Worm (Caenorhabditis elegans): ENCODE measurements around the gene tag-314.

tag-314 gene

DNA sequence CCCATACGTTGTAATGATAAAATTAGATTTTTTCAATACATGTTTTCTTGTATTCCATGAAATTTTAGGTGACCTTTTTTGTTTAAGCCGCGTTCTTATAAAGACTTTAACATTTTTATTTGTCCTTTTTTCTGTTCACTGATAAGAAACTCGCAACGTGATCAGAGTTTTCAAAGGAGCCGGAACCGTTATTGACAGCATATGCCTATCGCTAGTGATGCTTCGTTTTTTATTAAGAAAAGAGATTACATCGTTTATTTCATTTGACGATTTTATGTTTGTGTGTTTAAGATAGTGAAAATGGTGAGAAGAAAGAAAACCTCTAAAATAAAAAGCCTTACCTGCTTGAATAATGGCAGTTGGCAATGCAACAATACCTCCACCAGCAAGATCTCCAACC lies 4.1 kb upstream of the tag-314 start:
- TF ChIP-seq ceh-48 (tag; optimal IDR thresholded peaks at IDR 0.05), result no peak
- no peak for TF ChIP-seq ceh-34 (tag; optimal IDR thresholded peaks at IDR 0.05)
- no peak for TF ChIP-seq nfya-1 (tag; optimal IDR thresholded peaks at IDR 0.05)
- TF ChIP-seq nhr-232 (tag; optimal IDR thresholded peaks at IDR 0.05), result no peak
- no peak for TF ChIP-seq fkh-6 (tag; optimal IDR thresholded peaks at IDR 0.05)
- no peak for TF ChIP-seq ahr-1 (tag; optimal IDR thresholded peaks at IDR 0.05)
- no peak for TF ChIP-seq ceh-2 (tag; optimal IDR thresholded peaks at IDR 0.05)
- no peak for TF ChIP-seq Y22D7AL.16 (tag; optimal IDR thresholded peaks at IDR 0.05)
- no peak for TF ChIP-seq odd-2 (tag; optimal IDR thresholded peaks at IDR 0.05)
- no peak for TF ChIP-seq che-1 (tag; optimal IDR thresholded peaks at IDR 0.05)

DNA sequence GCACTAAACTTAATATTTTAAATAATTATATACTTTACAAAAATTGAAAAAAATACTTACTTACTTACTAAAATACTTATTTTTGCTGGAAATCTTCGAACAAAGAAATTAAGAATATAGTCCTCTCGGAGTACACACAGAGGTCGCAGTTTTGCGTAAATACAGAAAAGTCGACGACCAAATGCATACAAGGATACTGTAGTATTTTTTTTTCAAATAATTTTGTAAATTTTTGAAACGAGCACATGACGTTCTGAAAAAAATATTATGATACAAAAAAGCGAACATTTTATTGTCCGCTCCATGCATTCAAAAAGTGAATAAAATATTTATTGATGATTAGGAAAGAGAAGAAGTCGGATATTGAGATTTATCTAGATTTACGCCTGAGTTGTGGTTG lies 2.3 kb downstream of the tag-314 start, which contains the start of gene apc-10:
Gene apc-10, minus strand, starts transcription at position 101 of the 400 bp plus-strand sequence.
- TF ChIP-seq eyg-1 (tag; optimal IDR thresholded peaks at IDR 0.05) (no peak), rnt-1 (tag; optimal IDR thresholded peaks at IDR 0.05) (no peak), ceh-18 (tag; optimal IDR thresholded peaks at IDR 0.05) (no peak), unc-42 (tag; optimal IDR thresholded peaks at IDR 0.05) (no peak), ceh-45 (GFP tag; IDR thresholded peaks at IDR 0.05) (no peak), odd-2 (tag; optimal IDR thresholded peaks at IDR 0.05) (no peak), unc-3 (GFP tag; conservative IDR thresholded peaks at IDR 0.05) (no peak), unc-3 (tag; optimal IDR thresholded peaks at IDR 0.05) (no peak), ttx-3 (tag; optimal IDR thresholded peaks at IDR 0.05) (no peak), ceh-24 (tag; optimal IDR thresholded peaks at IDR 0.05) (no peak), hlh-30 (tag; optimal IDR thresholded peaks at IDR 0.05; ENCODE audit: insufficient read depth) (no peak), nhr-232 (tag; optimal IDR thresholded peaks at IDR 0.05) (no peak), T23F11.4 (GFP tag; optimal IDR thresholded peaks at IDR 0.05) (no peak), ceh-19 (GFP tag; optimal IDR thresholded peaks at IDR 0.05) (no peak)

- no peak for TF ChIP-seq fax-1 (tag; optimal IDR thresholded peaks at IDR 0.05)
- TF ChIP-seq ref-2 (tag; optimal IDR thresholded peaks at IDR 0.05), result no peak
- TF ChIP-seq ceh-19 (GFP tag; optimal IDR thresholded peaks at IDR 0.05), result no peak
- no peak for TF ChIP-seq ttx-3 (tag; optimal IDR thresholded peaks at IDR 0.05)
- no peak for TF ChIP-seq nhr-232 (tag; optimal IDR thresholded peaks at IDR 0.05)
- no peak for TF ChIP-seq pat-9 (tag; optimal IDR thresholded peaks at IDR 0.05)
- no peak for TF ChIP-seq F13H6.1 (tag; optimal IDR thresholded peaks at IDR 0.05)
- no peak for TF ChIP-seq dve-1 (tag; optimal IDR thresholded peaks at IDR 0.05)
- TF ChIP-seq syd-9 (tag; optimal IDR thresholded peaks at IDR 0.05), result no peak
- no peak for TF ChIP-seq pax-1 (tag; optimal IDR thresholded peaks at IDR 0.05)
These were observed 3.4 kb downstream of the tag-314 start, which contains the start of gene col-12 for ce11 chrV:10425098-10425497. Gene col-12, minus strand, starts transcription at chrV:10425198.

DNA sequence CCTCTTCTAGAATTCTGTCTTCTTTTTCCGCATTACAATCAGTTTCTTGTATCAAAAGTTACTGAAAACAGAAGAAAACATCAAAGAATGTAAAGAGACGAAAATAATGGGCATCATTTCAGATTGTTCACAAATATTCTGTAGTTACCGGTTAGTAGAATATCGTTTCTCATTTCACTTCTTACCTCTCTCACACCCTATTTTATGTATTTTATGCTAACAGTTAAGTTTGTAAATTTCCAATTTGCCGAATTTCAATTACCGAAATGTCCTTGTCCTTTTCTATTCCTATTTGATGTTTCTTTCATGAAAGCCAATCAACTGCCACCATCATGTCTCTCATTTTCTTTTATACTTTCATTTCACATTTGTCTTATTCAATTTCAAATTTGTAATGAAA lies 5.0 kb downstream of the tag-314 start:
- no peak for TF ChIP-seq zip-5 (tag; optimal IDR thresholded peaks at IDR 0.05)
- no peak for TF ChIP-seq mec-3 (tag; optimal IDR thresholded peaks at IDR 0.05; ENCODE audit: borderline replicate concordance)
- TF ChIP-seq sox-4 (tag; optimal IDR thresholded peaks at IDR 0.05), result no peak
- no peak for TF ChIP-seq unc-42 (tag; optimal IDR thresholded peaks at IDR 0.05)
- TF ChIP-seq ceh-2 (tag; optimal IDR thresholded peaks at IDR 0.05), result no peak
- no peak for TF ChIP-seq ceh-48 (tag; optimal IDR thresholded peaks at IDR 0.05)
- TF ChIP-seq K09A11.1 (tag; optimal IDR thresholded peaks at IDR 0.05; ENCODE audit: insufficient read depth), result no peak
- no peak for TF ChIP-seq ceh-31 (tag; optimal IDR thresholded peaks at IDR 0.05)
- TF ChIP-seq pag-3 (tag; optimal IDR thresholded peaks at IDR 0.05; ENCODE audit: borderline replicate concordance), result no peak
- no peak for TF ChIP-seq dmd-4 (tag; optimal IDR thresholded peaks at IDR 0.05; ENCODE audit: borderline replicate concordance)
- TF ChIP-seq ceh-6 (GFP tag; optimal IDR thresholded peaks at IDR 0.05), result no peak
- TF ChIP-seq C08G9.2 (tag; optimal IDR thresholded peaks at IDR 0.05), result no peak
- TF ChIP-seq ceh-30 (tag; optimal IDR thresholded peaks at IDR 0.05), result no peak
